Fruit fly (Drosophila melanogaster) whole organism, embryonic: ENCODE data around the gene Ask1.

Experiments
- BtbVII ChIP-seq: fragments of 200-800 bp; sonication (Bioruptor generic); optimal IDR thresholded peaks from 3 replicates; lab custom pipeline; 2017; ENCODE audit warnings: missing biosample characterization, mild to moderate bottlenecking, missing genetic modification characterization
- CG11085 ChIP-seq: fragments of 200-800 bp; sonication (Bioruptor generic); IDR thresholded peaks from 2 replicates; pipeline ENCODE4 v1.3.6; 2022; ENCODE audit warnings: missing biosample characterization, missing genetic modification characterization
- CG11560 ChIP-seq: fragments of 200-800 bp; sonication (Bioruptor generic); IDR thresholded peaks from 3 replicates; pipeline ENCODE4 v1.3.6; 2022; ENCODE audit warnings: missing biosample characterization, missing genetic modification characterization
- CG12155 ChIP-seq: fragments of 200-800 bp; sonication (Bioruptor generic); optimal IDR thresholded peaks from 3 replicates; lab custom pipeline; 2016; ENCODE audit warnings: missing biosample characterization, missing genetic modification characterization
- CG12219 ChIP-seq: fragments of 200-800 bp; sonication (Bioruptor generic); optimal IDR thresholded peaks from 3 replicates; lab custom pipeline; 2018; ENCODE audit warnings: missing biosample characterization, mild to moderate bottlenecking, missing genetic modification characterization
- CG12236 ChIP-seq: fragments of 200-800 bp; sonication (Bioruptor generic); optimal IDR thresholded peaks from 2 replicates; lab custom pipeline; 2016; ENCODE audit warnings: missing biosample characterization, missing genetic modification characterization
- CG13287 ChIP-seq: fragments of 200-800 bp; sonication (Bioruptor generic); IDR thresholded peaks from 2 replicates; pipeline ENCODE4 v1.3.6; 2022; ENCODE audit warnings: missing biosample characterization, missing genetic modification characterization; ENCODE audit not compliant: partially characterized antibody
- CG14710 ChIP-seq: fragments of 200-800 bp; sonication (Bioruptor generic); optimal IDR thresholded peaks from 3 replicates; lab custom pipeline; 2019; ENCODE audit warnings: missing biosample characterization, mild to moderate bottlenecking, missing genetic modification characterization, moderate library complexity
- CG15696 ChIP-seq: fragments of 200-800 bp; sonication (Bioruptor generic); optimal IDR thresholded peaks from 2 replicates; lab custom pipeline; 2019; ENCODE audit warnings: missing biosample characterization, mild to moderate bottlenecking, missing genetic modification characterization, moderate library complexity
- CG1602 ChIP-seq: fragments of 200-800 bp; sonication (Bioruptor generic); optimal IDR thresholded peaks from 3 replicates; lab custom pipeline; 2016; ENCODE audit warnings: missing biosample characterization, missing genetic modification characterization
- CG1647 ChIP-seq: fragments of 200-800 bp; sonication (Bioruptor generic); optimal IDR thresholded peaks from 3 replicates; lab custom pipeline; 2016; ENCODE audit warnings: missing biosample characterization, missing genetic modification characterization
- CG16779 ChIP-seq: fragments of 200-800 bp; sonication (Bioruptor generic); IDR thresholded peaks from 2 replicates; pipeline ENCODE4 v1.3.6; 2022; ENCODE audit warnings: missing biosample characterization, missing genetic modification characterization
- CG17912 ChIP-seq: fragments of 200-800 bp; sonication (Bioruptor generic); optimal IDR thresholded peaks from 2 replicates; lab custom pipeline; 2018; ENCODE audit warnings: missing biosample characterization, mild to moderate bottlenecking, missing genetic modification characterization
- CG2678 ChIP-seq: fragments of 200-800 bp; sonication (Bioruptor generic); optimal IDR thresholded peaks from 3 replicates; lab custom pipeline; 2019; ENCODE audit warnings: missing biosample characterization, mild to moderate bottlenecking, missing genetic modification characterization, moderate library complexity
- CG3065 ChIP-seq: fragments of 200-800 bp; sonication (Bioruptor generic); optimal IDR thresholded peaks from 2 replicates; lab custom pipeline; 2016; ENCODE audit warnings: missing biosample characterization, missing genetic modification characterization
- CG3281 ChIP-seq: fragments of 200-800 bp; sonication (Bioruptor generic); optimal IDR thresholded peaks from 3 replicates; lab custom pipeline; 2017; ENCODE audit warnings: missing biosample characterization, mild to moderate bottlenecking, missing genetic modification characterization
- CG34422 ChIP-seq: fragments of 200-800 bp; sonication (Bioruptor generic); IDR thresholded peaks from 3 replicates; pipeline ENCODE4 v1.3.6; 2022; ENCODE audit warnings: missing biosample characterization, missing genetic modification characterization
- CG43689 ChIP-seq: fragments of 200-800 bp; sonication (Bioruptor generic); IDR thresholded peaks from 2 replicates; pipeline ENCODE4 v1.3.6; 2022; ENCODE audit warnings: missing biosample characterization, missing genetic modification characterization
- CG6683 ChIP-seq: fragments of 200-800 bp; sonication (Bioruptor generic); optimal IDR thresholded peaks from 2 replicates; lab custom pipeline; 2017; ENCODE audit warnings: missing biosample characterization, mild to moderate bottlenecking, missing genetic modification characterization, missing genetic modification reagents
- CG6854 ChIP-seq: fragments of 200-800 bp; sonication (Bioruptor generic); optimal IDR thresholded peaks from 3 replicates; lab custom pipeline; 2017; ENCODE audit warnings: missing biosample characterization, mild to moderate bottlenecking, missing genetic modification characterization
- CG7786 ChIP-seq: fragments of 200-800 bp; sonication (Bioruptor generic); optimal IDR thresholded peaks from 2 replicates; lab custom pipeline; 2016; ENCODE audit warnings: missing biosample characterization, missing genetic modification characterization
- CG7839 ChIP-seq: fragments of 200-800 bp; sonication (Bioruptor generic); optimal IDR thresholded peaks from 3 replicates; lab custom pipeline; 2018; ENCODE audit warnings: missing biosample characterization, mild to moderate bottlenecking, missing genetic modification characterization, moderate library complexity
- CG7928 ChIP-seq: fragments of 200-800 bp; sonication (Bioruptor generic); optimal IDR thresholded peaks from 2 replicates; lab custom pipeline; 2017; ENCODE audit warnings: missing biosample characterization, mild to moderate bottlenecking, missing genetic modification characterization
- Deaf1 ChIP-seq: fragments of 200-800 bp; optimal IDR thresholded peaks from 3 replicates; lab custom pipeline; 2019; ENCODE audit warnings: missing biosample characterization, mild to moderate bottlenecking, missing genetic modification characterization, moderate library complexity
- Dp ChIP-seq: fragments of 200-800 bp; sonication (Bioruptor generic); optimal IDR thresholded peaks from 2 replicates; lab custom pipeline; 2018; ENCODE audit warnings: missing biosample characterization, mild to moderate bottlenecking, missing genetic modification characterization, moderate library complexity
- E2f2 ChIP-seq: fragments of 200-800 bp; sonication (Bioruptor generic); IDR thresholded peaks from 2 replicates; pipeline ENCODE4 v1.3.6; 2022; ENCODE audit warnings: missing biosample characterization, missing genetic modification characterization
- ERR ChIP-seq: fragments of 200-800 bp; sonication (Bioruptor generic); optimal IDR thresholded peaks from 2 replicates; lab custom pipeline; 2016; ENCODE audit warnings: missing biosample characterization, missing genetic modification characterization
- Fer3 ChIP-seq: fragments of 200-800 bp; sonication (Bioruptor generic); optimal IDR thresholded peaks from 2 replicates; lab custom pipeline; 2018; ENCODE audit warnings: missing biosample characterization, mild to moderate bottlenecking, missing genetic modification characterization, moderate library complexity
- Hand ChIP-seq: fragments of 200-800 bp; sonication (Bioruptor generic); optimal IDR thresholded peaks from 2 replicates; lab custom pipeline; 2017; ENCODE audit warnings: mild to moderate bottlenecking, missing biosample characterization, missing genetic modification reagents, missing genetic modification characterization
- Hr51 ChIP-seq, 2 experiments: fragments of 200-800 bp; sonication (Bioruptor generic); optimal IDR thresholded peaks; 2 replicates in 1 of 2; 3 replicates in 1 of 2; lab custom pipeline; 2016 to 2018; ENCODE audit warnings: missing biosample characterization in 2 of 2, missing genetic modification characterization in 2 of 2, mild to moderate bottlenecking in 1 of 2, moderate library complexity in 1 of 2
- Med ChIP-seq: fragments of 200-800 bp; sonication (Bioruptor generic); peaks from one replicate; lab custom pipeline; 2016; ENCODE audit warnings: missing biosample characterization, missing genetic modification characterization, mild to moderate bottlenecking, inconsistent platforms, moderate library complexity
- Mrtf ChIP-seq: fragments of 200-800 bp; sonication (Bioruptor generic); IDR thresholded peaks from 3 replicates; pipeline ENCODE4 v1.3.6; 2022; ENCODE audit warnings: missing biosample characterization, missing genetic modification characterization
- Side ChIP-seq: fragments of 200-800 bp; sonication (Bioruptor generic); optimal IDR thresholded peaks from 2 replicates; lab custom pipeline; 2016; ENCODE audit warnings: missing biosample characterization, missing genetic modification characterization
- Sox100B ChIP-seq: fragments of 200-800 bp; sonication (Bioruptor generic); optimal IDR thresholded peaks from 3 replicates; lab custom pipeline; 2018; ENCODE audit warnings: missing biosample characterization, mild to moderate bottlenecking, missing genetic modification characterization
- Tbp ChIP-seq: fragments of >200 bp; optimal IDR thresholded peaks from 2 replicates; lab custom pipeline; 2018; ENCODE audit warnings: missing biosample characterization, missing genetic modification characterization
- YL-1 ChIP-seq: fragments of 200-800 bp; sonication (Bioruptor generic); optimal IDR thresholded peaks from 3 replicates; lab custom pipeline; 2017; ENCODE audit warnings: missing biosample characterization, mild to moderate bottlenecking, missing genetic modification characterization
- dimm ChIP-seq: fragments of 200-800 bp; sonication (Bioruptor generic); IDR thresholded peaks from 2 replicates; pipeline ENCODE4 v1.3.6; 2022; ENCODE audit warnings: missing biosample characterization, missing genetic modification characterization
- emc ChIP-seq: fragments of 200-800 bp; sonication (Bioruptor generic); optimal IDR thresholded peaks from 2 replicates; lab custom pipeline; 2016; ENCODE audit warnings: missing biosample characterization, missing genetic modification characterization
- exex ChIP-seq: fragments of 200-800 bp; sonication (Bioruptor generic); optimal IDR thresholded peaks from 4 replicates; lab custom pipeline; 2018; ENCODE audit warnings: missing biosample characterization, mild to moderate bottlenecking, missing genetic modification characterization, moderate library complexity
- grn ChIP-seq: fragments of 200-800 bp; sonication (Bioruptor generic); optimal IDR thresholded peaks from 3 replicates; lab custom pipeline; 2017; ENCODE audit warnings: missing biosample characterization, missing genetic modification characterization
- jumu ChIP-seq: fragments of 200-800 bp; sonication (Bioruptor generic); optimal IDR thresholded peaks from 3 replicates; lab custom pipeline; 2016; ENCODE audit warnings: missing biosample characterization, missing genetic modification characterization
- kah ChIP-seq: fragments of 200-800 bp; sonication (Bioruptor generic); optimal IDR thresholded peaks from 2 replicates; lab custom pipeline; 2018; ENCODE audit warnings: missing biosample characterization, mild to moderate bottlenecking, missing genetic modification characterization
- lola ChIP-seq, 3 experiments: fragments of >200 bp in 2 of 3; fragments of 200-800 bp in 1 of 3; sonication (Bioruptor generic) in 1 of 3; optimal IDR thresholded peaks; 2 replicates each; lab custom pipeline; 2017 to 2019; ENCODE audit warnings: missing biosample characterization in 3 of 3, missing genetic modification characterization in 3 of 3, mild to moderate bottlenecking in 1 of 3, moderate library complexity in 1 of 3
- mld ChIP-seq: fragments of 200-800 bp; sonication (Bioruptor generic); IDR thresholded peaks from 3 replicates; pipeline ENCODE4 v1.3.6; 2022; ENCODE audit warnings: missing biosample characterization, missing genetic modification characterization; ENCODE audit not compliant: partially characterized antibody
- psq ChIP-seq: fragments of 200-800 bp; sonication (Bioruptor generic); optimal IDR thresholded peaks from 2 replicates; lab custom pipeline; 2017; ENCODE audit warnings: missing biosample characterization, missing genetic modification characterization
- scrt ChIP-seq: fragments of 200-800 bp; sonication (Bioruptor generic); optimal IDR thresholded peaks from 2 replicates; lab custom pipeline; 2018; ENCODE audit warnings: missing biosample characterization, mild to moderate bottlenecking, missing genetic modification characterization, moderate library complexity
- sisA ChIP-seq: fragments of 200-800 bp; sonication (Bioruptor generic); IDR thresholded peaks from 2 replicates; pipeline ENCODE4 v1.3.6; 2022; ENCODE audit warnings: missing biosample characterization, missing genetic modification characterization
- sr ChIP-seq: fragments of 200-800 bp; sonication (Bioruptor generic); IDR thresholded peaks from 3 replicates; pipeline ENCODE4 v1.3.6; 2022; ENCODE audit warnings: missing biosample characterization, missing genetic modification characterization
- sug ChIP-seq: fragments of 200-800 bp; optimal IDR thresholded peaks from 2 replicates; lab custom pipeline; 2019; ENCODE audit warnings: missing biosample characterization, mild to moderate bottlenecking, missing genetic modification characterization, moderate library complexity
- tx ChIP-seq: fragments of 200-800 bp; sonication (Bioruptor generic); optimal IDR thresholded peaks from 2 replicates; lab custom pipeline; 2016; ENCODE audit warnings: missing biosample characterization, missing genetic modification characterization
- wek ChIP-seq: fragments of 200-800 bp; sonication (Bioruptor generic); optimal IDR thresholded peaks from 3 replicates; lab custom pipeline; 2018; ENCODE audit warnings: missing biosample characterization, mild to moderate bottlenecking, missing genetic modification characterization, moderate library complexity

Gene Ask1

dm6 chr3R:19879470-19880052, at the start of gene Ask1 (continued):
- peak; percentile 13 for TF ChIP-seq CG14710
- no peak for TF ChIP-seq CG15696 (tag; lab: Kevin White, UChicago)
- no peak for TF ChIP-seq BtbVII (GFP tag; lab: Kevin White, UChicago)
- TF ChIP-seq CG7839 (tag; lab: Kevin White, UChicago) = no peak
- TF ChIP-seq Hr51 (GFP tag; optimal IDR thresholded peaks at IDR 0.05; lab: Kevin White, UChicago) = no peak
- TF ChIP-seq tx (GFP tag; lab: Kevin White, UChicago) = no peak
- TF ChIP-seq CG17912 (GFP tag; lab: Kevin White, UChicago) = no peak
- TF ChIP-seq scrt (GFP tag; lab: Kevin White, UChicago) = peak; percentile 60
- TF ChIP-seq Mrtf (GFP tag; lab: Robert Waterston, UW) = no peak
- TF ChIP-seq CG3281 (GFP tag; lab: Kevin White, UChicago) = no peak
- TF ChIP-seq emc (GFP tag; lab: Kevin White, UChicago) = no peak
- TF ChIP-seq CG12236 = no peak
- TF ChIP-seq Med (GFP tag; lab: Kevin White, UChicago) = peak; percentile 70
- TF ChIP-seq CG7928 = no peak
- TF ChIP-seq Tbp (GFP tag; lab: Kevin White, UChicago) = no peak
- no peak for TF ChIP-seq CG2678 (tag; lab: Kevin White, UChicago)
- no peak for TF ChIP-seq Deaf1 (tag; lab: Kevin White, UChicago)
- no peak for TF ChIP-seq CG6683 (GFP tag; lab: Kevin White, UChicago)
- peak; percentile 85 for TF ChIP-seq Dp (GFP tag; lab: Kevin White, UChicago)
- no peak for TF ChIP-seq YL-1 (GFP tag; lab: Kevin White, UChicago)
- no peak for TF ChIP-seq CG11560
- no peak for TF ChIP-seq ERR
- no peak for TF ChIP-seq mld (GFP tag; lab: Robert Waterston, UW)
- TF ChIP-seq Side = no peak
- TF ChIP-seq dimm (GFP tag; lab: Robert Waterston, UW) = no peak
- TF ChIP-seq CG1647 (GFP tag; lab: Kevin White, UChicago) = no peak
- TF ChIP-seq CG6854 (GFP tag; lab: Kevin White, UChicago) = no peak
- TF ChIP-seq grn (GFP tag; lab: Kevin White, UChicago) = no peak
- no peak for TF ChIP-seq CG7786 (GFP tag; lab: Kevin White, UChicago)
- TF ChIP-seq CG13287 = 0 out of 2 replicates have a peak, but pooled peaks have one; percentile 6
- TF ChIP-seq Hand (GFP tag; lab: Kevin White, UChicago) = no peak
- TF ChIP-seq CG16779 (GFP tag; lab: Robert Waterston, UW) = no peak
- peak; percentile 73 for TF ChIP-seq kah (GFP tag; lab: Kevin White, UChicago)
- TF ChIP-seq lola (GFP tag; optimal IDR thresholded peaks at IDR 0.05; lab: Kevin White, UChicago) = no peak
- no peak for TF ChIP-seq jumu
- no peak for TF ChIP-seq CG1602 (GFP tag; lab: Kevin White, UChicago)
- 0 out of 3 replicates have a peak, but pooled peaks have one; percentile 24 for TF ChIP-seq CG34422 (GFP tag; lab: Robert Waterston, UW)
- TF ChIP-seq CG12155 (GFP tag; lab: Kevin White, UChicago) = no peak
- TF ChIP-seq E2f2 (GFP tag; lab: Robert Waterston, UW) = peak; percentile 87
- TF ChIP-seq CG43689 (GFP tag; lab: Robert Waterston, UW) = no peak
- TF ChIP-seq CG12219 = no peak
- TF ChIP-seq psq (GFP tag; lab: Kevin White, UChicago) = no peak
- no peak for TF ChIP-seq CG11085 (GFP tag; lab: Robert Waterston, UW)
- TF ChIP-seq exex (tag; lab: Kevin White, UChicago) = peak; percentile 16
- TF ChIP-seq wek (GFP tag; lab: Kevin White, UChicago) = no peak
- no peak for TF ChIP-seq Fer3 (tag; lab: Kevin White, UChicago)
- TF ChIP-seq sr = no peak; the same call in 2 of the 3 replicates
- TF ChIP-seq sisA (GFP tag; lab: Robert Waterston, UW) = no peak
- TF ChIP-seq Sox100B (GFP tag; lab: Kevin White, UChicago) = no peak
- TF ChIP-seq sug (tag; lab: Kevin White, UChicago) = no peak
- no peak for TF ChIP-seq CG3065 (GFP tag; lab: Kevin White, UChicago)
